Fruit fly (Drosophila melanogaster) whole organism, prepupa: Measurements from ENCODE around the gene Mps1.

Source experiments
- Blimp-1 ChIP-seq: fragments of 200-800 bp; sonication (Bioruptor generic); optimal IDR thresholded peaks from 3 replicates; lab custom pipeline; 2017; ENCODE audit warnings: missing biosample characterization, missing genetic modification characterization, mild to moderate bottlenecking, moderate library complexity, missing genetic modification reagents
- CG34406 ChIP-seq: fragments of 200-800 bp; sonication (Bioruptor generic); optimal IDR thresholded peaks from 3 replicates; lab custom pipeline; 2016; ENCODE audit warnings: missing biosample characterization, missing genetic modification characterization
- CG6792 ChIP-seq: fragments of 200-800 bp; sonication (Bioruptor generic); optimal IDR thresholded peaks from 3 replicates; lab custom pipeline; 2016; ENCODE audit warnings: missing biosample characterization, missing genetic modification characterization
- CG6854 ChIP-seq: fragments of 200-800 bp; sonication (Bioruptor generic); optimal IDR thresholded peaks from 2 replicates; lab custom pipeline; 2017; ENCODE audit warnings: missing biosample characterization, mild to moderate bottlenecking, missing genetic modification characterization
- CG8632 ChIP-seq: fragments of 200-800 bp; sonication (Bioruptor generic); optimal IDR thresholded peaks from 3 replicates; lab custom pipeline; 2016; ENCODE audit warnings: missing biosample characterization, missing genetic modification characterization
- Eip75B ChIP-seq: fragments of 200-800 bp; sonication (Bioruptor generic); optimal IDR thresholded peaks from 3 replicates; lab custom pipeline; 2016; ENCODE audit warnings: missing biosample characterization, missing genetic modification characterization
- Gug ChIP-seq: fragments of 200-800 bp; sonication (Bioruptor generic); IDR thresholded peaks from 2 replicates; pipeline ENCODE4 v1.3.6; 2022; ENCODE audit warnings: missing biosample characterization, missing genetic modification characterization
- Met ChIP-seq: fragments of 200-800 bp; sonication (Bioruptor generic); optimal IDR thresholded peaks from 3 replicates; lab custom pipeline; 2016; ENCODE audit warnings: missing biosample characterization, missing genetic modification characterization
- OdsH ChIP-seq: fragments of 200-800 bp; sonication (Bioruptor generic); optimal IDR thresholded peaks from 3 replicates; lab custom pipeline; 2016; ENCODE audit warnings: missing biosample characterization, missing genetic modification characterization
- achi ChIP-seq: fragments of 200-800 bp; sonication (Bioruptor generic); optimal IDR thresholded peaks from 3 replicates; lab custom pipeline; 2016; ENCODE audit warnings: missing biosample characterization, missing genetic modification characterization
- eg ChIP-seq: fragments of 200-800 bp; sonication (Bioruptor generic); IDR thresholded peaks from 3 replicates; pipeline ENCODE4 v1.3.6; 2022; ENCODE audit warnings: missing biosample characterization, missing genetic modification characterization
- esn ChIP-seq: fragments of 200-800 bp; sonication (Bioruptor generic); optimal IDR thresholded peaks from 2 replicates; lab custom pipeline; 2016; ENCODE audit warnings: missing biosample characterization, mild to moderate bottlenecking, missing genetic modification characterization, moderate library complexity
- fd59A ChIP-seq: fragments of 200-800 bp; sonication (Bioruptor generic); optimal IDR thresholded peaks from 2 replicates; lab custom pipeline; 2017; ENCODE audit warnings: missing biosample characterization, mild to moderate bottlenecking, missing genetic modification characterization, missing genetic modification reagents
- lz ChIP-seq: fragments of 200-800 bp; sonication (Bioruptor generic); optimal IDR thresholded peaks from 3 replicates; lab custom pipeline; 2016; ENCODE audit warnings: missing biosample characterization, missing genetic modification characterization

dm6 chr3R:17686875-17687274 is 15.8 kb downstream of the Mps1 start, which contains the start of gene CG31249:
- TF ChIP-seq lz (GFP tag; lab: Kevin White, UChicago) = no peak
- TF ChIP-seq CG8632 (GFP tag; lab: Kevin White, UChicago) = no peak
- no peak for TF ChIP-seq Eip75B (GFP tag; lab: Kevin White, UChicago)
- no peak for TF ChIP-seq Met (GFP tag; lab: Kevin White, UChicago)
- TF ChIP-seq Blimp-1 = no peak
- TF ChIP-seq Gug (GFP tag; lab: Robert Waterston, UW) = no peak
- no peak for TF ChIP-seq eg
- TF ChIP-seq esn = peak; percentile 46
- TF ChIP-seq CG34406 = no peak
- no peak for TF ChIP-seq CG6792 (GFP tag; lab: Kevin White, UChicago)
- TF ChIP-seq achi (GFP tag; lab: Kevin White, UChicago) = no peak
- no peak for TF ChIP-seq fd59A (GFP tag; lab: Kevin White, UChicago)
- no peak for TF ChIP-seq OdsH (GFP tag; lab: Kevin White, UChicago)
- no peak for TF ChIP-seq CG6854 (GFP tag; lab: Kevin White, UChicago)
